Fruit fly (Drosophila melanogaster): ENCODE data around the gene Lip2.

dm6 chr2L:10684309-10684708 lies 24.9 kb downstream of the Lip2 start, which contains the start of gene CG7299:
- TF ChIP-seq cyc (GFP tag; optimal IDR thresholded peaks at IDR 0.05) (no peak), CG34406 (GFP tag; optimal IDR thresholded peaks at IDR 0.05) (no peak), CG6276 (GFP tag; optimal IDR thresholded peaks at IDR 0.05) (no peak), Lpt (GFP tag; optimal IDR thresholded peaks at IDR 0.05) (no peak), pdm3 (GFP tag; optimal IDR thresholded peaks at IDR 0.05) (no peak), Hr39 (GFP tag; optimal IDR thresholded peaks at IDR 0.05) (no peak)
